Fruit fly (Drosophila melanogaster) whole organism, embryonic: Measurements from ENCODE around the gene Mical.

Source experiments
- Abd-B ChIP-seq: fragments of 200-800 bp; sonication (Bioruptor generic); optimal IDR thresholded peaks from 2 replicates; lab custom pipeline; 2018; ENCODE audit warnings: missing biosample characterization, mild to moderate bottlenecking, missing genetic modification characterization, moderate library complexity
- Awh ChIP-seq: fragments of 200-800 bp; sonication (Bioruptor generic); IDR thresholded peaks from 2 replicates; pipeline ENCODE4, ENCODE4 v1.3.6; 2022; ENCODE audit warnings: missing biosample characterization, missing genetic modification characterization
- B-H1 ChIP-seq: fragments of 200-800 bp; sonication (Bioruptor generic); IDR thresholded peaks from 3 replicates; pipeline ENCODE4 v1.3.6; 2022; ENCODE audit warnings: missing biosample characterization, missing genetic modification characterization
- Bgb ChIP-seq: fragments of 200-800 bp; sonication (Bioruptor generic); IDR thresholded peaks from 2 replicates; pipeline ENCODE4 v1.3.6; 2022; ENCODE audit warnings: missing biosample characterization, missing genetic modification characterization; ENCODE audit not compliant: partially characterized antibody
- CG10267 ChIP-seq: fragments of 200-800 bp; sonication (Bioruptor generic); optimal IDR thresholded peaks from 2 replicates; lab custom pipeline; 2018; ENCODE audit warnings: missing biosample characterization, mild to moderate bottlenecking, missing genetic modification characterization, moderate library complexity
- CG10274 ChIP-seq: fragments of 200-800 bp; sonication (Bioruptor generic); optimal IDR thresholded peaks from 3 replicates; lab custom pipeline; 2017; ENCODE audit warnings: missing biosample characterization, mild to moderate bottlenecking, missing genetic modification characterization
- CG10959 ChIP-seq: fragments of 200-800 bp; sonication (Bioruptor generic); IDR thresholded peaks from 2 replicates; pipeline ENCODE4 v1.3.6; 2022; ENCODE audit warnings: missing biosample characterization, missing genetic modification characterization
- CG12219 ChIP-seq: fragments of 200-800 bp; sonication (Bioruptor generic); optimal IDR thresholded peaks from 3 replicates; lab custom pipeline; 2018; ENCODE audit warnings: missing biosample characterization, mild to moderate bottlenecking, missing genetic modification characterization
- CG14014 ChIP-seq: fragments of 200-800 bp; sonication (Bioruptor generic); IDR thresholded peaks from 2 replicates; pipeline ENCODE4 v1.3.6; 2022; ENCODE audit warnings: missing biosample characterization, missing genetic modification characterization
- CG17361 ChIP-seq: fragments of 200-800 bp; sonication (Bioruptor generic); IDR thresholded peaks from 3 replicates; pipeline ENCODE4 v1.3.6; 2022; ENCODE audit warnings: missing biosample characterization, missing genetic modification characterization
- CG18262 ChIP-seq: fragments of 200-800 bp; optimal IDR thresholded peaks from 3 replicates; lab custom pipeline; 2019; ENCODE audit warnings: missing biosample characterization, mild to moderate bottlenecking, missing genetic modification characterization, moderate library complexity
- CG2199 ChIP-seq: fragments of 200-800 bp; sonication (Bioruptor generic); IDR thresholded peaks from 3 replicates; pipeline ENCODE4 v1.3.6; 2022; ENCODE audit warnings: missing biosample characterization, missing genetic modification characterization
- CG30020 ChIP-seq: fragments of 200-800 bp; optimal IDR thresholded peaks from 2 replicates; lab custom pipeline; 2019; ENCODE audit warnings: missing biosample characterization, mild to moderate bottlenecking, missing genetic modification characterization, moderate library complexity
- CG32772 ChIP-seq: fragments of 200-800 bp; sonication (Bioruptor generic); IDR thresholded peaks from 2 replicates; pipeline ENCODE4 v1.3.6; 2022; ENCODE audit warnings: missing biosample characterization, missing genetic modification characterization
- CG34376 ChIP-seq: fragments of 200-800 bp; sonication (Bioruptor generic); optimal IDR thresholded peaks from 2 replicates; lab custom pipeline; 2018; ENCODE audit warnings: missing biosample characterization, mild to moderate bottlenecking, missing genetic modification characterization
- CG3847 ChIP-seq: fragments of 200-800 bp; sonication (Bioruptor generic); IDR thresholded peaks from 2 replicates; pipeline ENCODE4 v1.3.6; 2022; ENCODE audit warnings: missing biosample characterization, missing genetic modification characterization
- CG4328 ChIP-seq: fragments of 200-800 bp; sonication (Bioruptor generic); optimal IDR thresholded peaks from 3 replicates; lab custom pipeline; 2017; ENCODE audit warnings: missing biosample characterization, missing genetic modification reagents, missing genetic modification characterization
- CG4820 ChIP-seq: fragments of 200-800 bp; sonication (Bioruptor generic); optimal IDR thresholded peaks from 3 replicates; lab custom pipeline; 2016; ENCODE audit warnings: missing biosample characterization, missing genetic modification characterization
- CG4854 ChIP-seq: fragments of 200-800 bp; sonication (Bioruptor generic); optimal IDR thresholded peaks from 2 replicates; lab custom pipeline; 2016; ENCODE audit warnings: missing biosample characterization, missing genetic modification characterization, inconsistent platforms
- CG6654 ChIP-seq: fragments of 200-800 bp; sonication (Bioruptor generic); optimal IDR thresholded peaks from 2 replicates; lab custom pipeline; 2017; ENCODE audit warnings: missing biosample characterization, mild to moderate bottlenecking, missing genetic modification characterization
- CG7357 ChIP-seq: fragments of 200-800 bp; sonication (Bioruptor generic); IDR thresholded peaks from 3 replicates; pipeline ENCODE4 v1.3.6; 2022; ENCODE audit warnings: missing biosample characterization, missing genetic modification characterization
- CG7745 ChIP-seq: fragments of 200-800 bp; sonication (Bioruptor generic); optimal IDR thresholded peaks from 2 replicates; lab custom pipeline; 2018; ENCODE audit warnings: missing biosample characterization, mild to moderate bottlenecking, missing genetic modification characterization, moderate library complexity
- CG7987 ChIP-seq: fragments of 200-800 bp; sonication (Bioruptor generic); optimal IDR thresholded peaks from 2 replicates; lab custom pipeline; 2018; ENCODE audit warnings: missing biosample characterization, mild to moderate bottlenecking, missing genetic modification characterization, moderate library complexity
- CHES-1-like ChIP-seq: fragments of 200-800 bp; sonication (Bioruptor generic); optimal IDR thresholded peaks from 2 replicates; lab custom pipeline; 2016; ENCODE audit warnings: missing biosample characterization, missing genetic modification characterization
- Dll ChIP-seq: fragments of 200-800 bp; sonication (Bioruptor generic); IDR thresholded peaks from 4 replicates; pipeline ENCODE4 v1.3.6; 2022; ENCODE audit warnings: missing biosample characterization, missing genetic modification characterization; ENCODE audit not compliant: partially characterized antibody
- GATAe ChIP-seq: fragments of 200-800 bp; sonication (Bioruptor generic); conservative IDR thresholded peaks from 2 replicates; pipeline ENCODE4 v1.3.6; 2022; ENCODE audit warnings: missing biosample characterization, missing genetic modification characterization
- Hey ChIP-seq: fragments of 200-800 bp; sonication (Bioruptor generic); optimal IDR thresholded peaks from 3 replicates; lab custom pipeline; 2018; ENCODE audit warnings: missing biosample characterization, mild to moderate bottlenecking, missing genetic modification characterization
- HmgD ChIP-seq: fragments of 200-800 bp; sonication (Bioruptor generic); optimal IDR thresholded peaks from 3 replicates; lab custom pipeline; 2016; ENCODE audit warnings: missing biosample characterization, missing genetic modification characterization
- Med ChIP-seq: fragments of 200-800 bp; sonication (Bioruptor generic); peaks from one replicate; lab custom pipeline; 2016; ENCODE audit warnings: missing biosample characterization, missing genetic modification characterization, mild to moderate bottlenecking, inconsistent platforms, moderate library complexity
- Six4 ChIP-seq: fragments of 200-800 bp; sonication (Bioruptor generic); optimal IDR thresholded peaks from 2 replicates; lab custom pipeline; 2016; ENCODE audit warnings: missing biosample characterization, missing genetic modification characterization
- Sox102F ChIP-seq: fragments of 200-800 bp; sonication (Bioruptor generic); optimal IDR thresholded peaks from 2 replicates; lab custom pipeline; 2018; ENCODE audit warnings: missing biosample characterization, mild to moderate bottlenecking, missing genetic modification characterization, moderate library complexity
- ap ChIP-seq: fragments of 200-800 bp; sonication (Bioruptor generic); IDR thresholded peaks from 2 replicates; pipeline ENCODE4 v1.3.6; 2022; ENCODE audit warnings: missing biosample characterization, missing genetic modification characterization
- ase ChIP-seq: fragments of 200-800 bp; sonication (Bioruptor generic); IDR thresholded peaks from 3 replicates; pipeline ENCODE4 v1.3.6; 2022; ENCODE audit warnings: missing biosample characterization, missing genetic modification characterization
- da ChIP-seq: fragments of 200-800 bp; sonication (Bioruptor generic); optimal IDR thresholded peaks from 2 replicates; lab custom pipeline; 2016; ENCODE audit warnings: missing biosample characterization, missing genetic modification characterization
- ham ChIP-seq: fragments of 200-800 bp; sonication (Bioruptor generic); IDR thresholded peaks from 2 replicates; pipeline ENCODE4 v1.3.6; 2022; ENCODE audit warnings: missing biosample characterization, missing genetic modification characterization
- ind ChIP-seq: fragments of 200-800 bp; sonication (Bioruptor generic); optimal IDR thresholded peaks from 3 replicates; lab custom pipeline; 2016; ENCODE audit warnings: missing biosample characterization, missing genetic modification characterization
- mam ChIP-seq: fragments of 200-800 bp; sonication (Bioruptor generic); optimal IDR thresholded peaks from 3 replicates; lab custom pipeline; 2016; ENCODE audit warnings: missing biosample characterization, missing genetic modification characterization
- mld ChIP-seq: fragments of 200-800 bp; sonication (Bioruptor generic); IDR thresholded peaks from 3 replicates; pipeline ENCODE4 v1.3.6; 2022; ENCODE audit warnings: missing biosample characterization, missing genetic modification characterization; ENCODE audit not compliant: partially characterized antibody
- repo ChIP-seq: fragments of 200-800 bp; sonication (Bioruptor generic); optimal IDR thresholded peaks from 2 replicates; lab custom pipeline; 2016; ENCODE audit warnings: missing biosample characterization, missing genetic modification characterization
- salm ChIP-seq: fragments of 200-800 bp; sonication (Bioruptor generic); optimal IDR thresholded peaks from 2 replicates; lab custom pipeline; 2018; ENCODE audit warnings: missing biosample characterization, mild to moderate bottlenecking, missing genetic modification characterization
- so ChIP-seq: fragments of 200-800 bp; sonication (Bioruptor generic); IDR thresholded peaks from 3 replicates; pipeline ENCODE4 v1.3.6; 2022; ENCODE audit warnings: missing biosample characterization, missing genetic modification characterization
- stc ChIP-seq: fragments of 200-800 bp; sonication (Bioruptor generic); IDR thresholded peaks from 2 replicates; pipeline ENCODE4 v1.3.6; 2022; ENCODE audit warnings: missing biosample characterization, missing genetic modification characterization
- stwl ChIP-seq: fragments of 200-800 bp; sonication (Bioruptor generic); optimal IDR thresholded peaks from 3 replicates; lab custom pipeline; 2018; ENCODE audit warnings: missing biosample characterization, mild to moderate bottlenecking, missing genetic modification characterization, moderate library complexity
- tap ChIP-seq: fragments of 200-800 bp; optimal IDR thresholded peaks from 3 replicates; lab custom pipeline; 2019; ENCODE audit warnings: missing biosample characterization, mild to moderate bottlenecking, missing genetic modification characterization, moderate library complexity
- tna ChIP-seq: fragments of 200-800 bp; sonication (Bioruptor generic); IDR thresholded peaks from 2 replicates; pipeline ENCODE4 v1.3.6; 2022; ENCODE audit warnings: missing biosample characterization, missing genetic modification characterization; ENCODE audit not compliant: partially characterized antibody
- unc-4 ChIP-seq: fragments of 200-800 bp; sonication (Bioruptor generic); IDR thresholded peaks from 2 replicates; pipeline ENCODE4 v1.3.6; 2022; ENCODE audit warnings: missing biosample characterization, missing genetic modification characterization; ENCODE audit not compliant: partially characterized antibody
- zen ChIP-seq: fragments of 200-800 bp; sonication (Bioruptor generic); optimal IDR thresholded peaks from 3 replicates; lab custom pipeline; 2018; ENCODE audit warnings: missing biosample characterization, mild to moderate bottlenecking, missing genetic modification characterization, moderate library complexity

The Mical gene

dm6 chr3R:10024032-10024712 lies 18.5 kb downstream of the Mical start (continued):
- TF ChIP-seq HmgD (GFP tag; lab: Kevin White, UChicago) = no peak
- TF ChIP-seq CG10274 (GFP tag; lab: Kevin White, UChicago) = peak; percentile 72
- TF ChIP-seq CG4328 (GFP tag; lab: Kevin White, UChicago) = no peak
- peak; percentile 30 for TF ChIP-seq CG34376 (GFP tag; lab: Kevin White, UChicago)
- TF ChIP-seq so (GFP tag; lab: Robert Waterston, UW) = peak; percentile 29; the same call in 1 of the 3 replicates
- TF ChIP-seq ind (GFP tag; lab: Kevin White, UChicago) = peak; percentile 46

dm6 chr3R:10001174-10001789 lies 41.4 kb downstream of the Mical start, which contains the start of gene CG5359:
Gene CG5359, minus strand, starts transcription at chr3R:10001276.
- TF ChIP-seq Awh (GFP tag; lab: Robert Waterston, UW) = no peak
- no peak for TF ChIP-seq mld
- no peak for TF ChIP-seq da (GFP tag; lab: Kevin White, UChicago)
- no peak for TF ChIP-seq CG4820 (GFP tag; lab: Kevin White, UChicago)
- TF ChIP-seq ap = no peak
- TF ChIP-seq ase (GFP tag; lab: Robert Waterston, UW) = no peak
- TF ChIP-seq repo (GFP tag; lab: Kevin White, UChicago) = no peak
- TF ChIP-seq CG7745 = no peak
- TF ChIP-seq unc-4 (GFP tag; lab: Robert Waterston, UW) = no peak
- TF ChIP-seq stwl (tag; lab: Kevin White, UChicago) = peak; percentile 68
- TF ChIP-seq mam = no peak
- TF ChIP-seq Dll (GFP tag; lab: Robert Waterston, UW) = 0 out of 4 replicates have a peak, but pooled peaks have one; percentile 32
- no peak for TF ChIP-seq Sox102F (GFP tag; lab: Kevin White, UChicago)
- no peak for TF ChIP-seq CG10267 (tag; lab: Kevin White, UChicago)
- TF ChIP-seq Six4 (GFP tag; lab: Kevin White, UChicago) = no peak
- TF ChIP-seq Bgb (GFP tag; lab: Robert Waterston, UW) = peak; percentile 53; the same call in 1 of the 2 replicates
- TF ChIP-seq CG6654 (GFP tag; lab: Kevin White, UChicago) = no peak
- TF ChIP-seq CG7357 = no peak
- TF ChIP-seq CG7987 (GFP tag; lab: Kevin White, UChicago) = no peak
- no peak for TF ChIP-seq CG30020 (tag; lab: Kevin White, UChicago)
- no peak for TF ChIP-seq tap (tag; lab: Kevin White, UChicago)
- TF ChIP-seq CG14014 (GFP tag; lab: Robert Waterston, UW) = no peak
- TF ChIP-seq Med (GFP tag; lab: Kevin White, UChicago) = peak; percentile 29
- TF ChIP-seq Abd-B = no peak
- no peak for TF ChIP-seq CG18262 (tag; lab: Kevin White, UChicago)
- TF ChIP-seq GATAe (GFP tag; lab: Robert Waterston, UW) = no peak
- peak; percentile 56 for TF ChIP-seq CHES-1-like (GFP tag; lab: Kevin White, UChicago)
- TF ChIP-seq CG17361 (GFP tag; lab: Robert Waterston, UW) = no peak
- no peak for TF ChIP-seq CG12219 (GFP tag; lab: Kevin White, UChicago)
- TF ChIP-seq Hey (tag; lab: Kevin White, UChicago) = no peak
- no peak for TF ChIP-seq tna
- TF ChIP-seq ham = no peak
- TF ChIP-seq CG4854 (GFP tag; lab: Kevin White, UChicago) = no peak
- no peak for TF ChIP-seq salm (tag; lab: Kevin White, UChicago)
- no peak for TF ChIP-seq CG32772
- TF ChIP-seq CG2199 (GFP tag; lab: Robert Waterston, UW) = no peak
- TF ChIP-seq CG10959 (GFP tag; lab: Robert Waterston, UW) = no peak
- no peak for TF ChIP-seq B-H1 (GFP tag; lab: Robert Waterston, UW)
- peak; percentile 16 for TF ChIP-seq zen
- TF ChIP-seq CG3847 (GFP tag; lab: Robert Waterston, UW) = peak; percentile 22; the same call in 1 of the 2 replicates
- TF ChIP-seq stc (GFP tag; lab: Robert Waterston, UW) = no peak
